Worm (Caenorhabditis elegans) whole organism, mixed stage, embryonic: ENCODE results near the gene inx-2.

Experiments
- elt-3 ChIP-seq: fragments of 150-350 bp; optimal IDR thresholded peaks from 2 replicates; lab custom pipeline; 2014; ENCODE audit warnings: missing biosample characterization, missing genetic modification characterization
- flh-1 ChIP-seq: fragments of 200-800 bp; sonication (Bioruptor generic); optimal IDR thresholded peaks from 2 replicates; lab custom pipeline; 2018; ENCODE audit warnings: mild to moderate bottlenecking, missing genetic modification characterization, moderate library complexity, missing compliant biosample characterization
- lsy-2 ChIP-seq: fragments of 150-350 bp; optimal IDR thresholded peaks from 2 replicates; lab custom pipeline; 2014; ENCODE audit warnings: missing biosample characterization, missing genetic modification characterization
- mab-5 ChIP-seq: fragments of 150-350 bp; optimal IDR thresholded peaks from 2 replicates; lab custom pipeline; 2014; ENCODE audit warnings: missing biosample characterization, missing genetic modification characterization
- nhr-76 ChIP-seq: sonication (generic microtip); optimal IDR thresholded peaks from 2 replicates; lab custom pipeline; 2017; ENCODE audit warnings: missing biosample characterization, missing genetic modification characterization
- unc-39 ChIP-seq: fragments of 150-350 bp; optimal IDR thresholded peaks from 2 replicates; lab custom pipeline; 2014; ENCODE audit warnings: missing biosample characterization, missing genetic modification characterization
- unc-62 ChIP-seq: fragments of 150-350 bp; optimal IDR thresholded peaks from 2 replicates; lab custom pipeline; 2014; ENCODE audit warnings: missing biosample characterization, missing genetic modification reagents, missing genetic modification characterization
- ztf-11 ChIP-seq: fragments of 150-350 bp; optimal IDR thresholded peaks from 2 replicates; lab custom pipeline; 2014; ENCODE audit warnings: missing biosample characterization, missing genetic modification characterization

- TF ChIP-seq mab-5 (tag; lab: Kevin White, UChicago) (no peak), ztf-11 (tag; lab: Kevin White, UChicago) (no peak), unc-39 (tag; lab: Kevin White, UChicago) (no peak), elt-3 (tag; lab: Kevin White, UChicago) (no peak), lsy-2 (tag; lab: Kevin White, UChicago) (no peak), nhr-76 (tag; lab: Kevin White, UChicago) (no peak), flh-1 (no peak), unc-62 (GFP tag; lab: Kevin White, UChicago) (no peak)
These were observed 32.2 kb upstream of the inx-2 start for ce11 chrX:11328710-11329109.
